Worm (Caenorhabditis elegans) whole organism, late embryonic: Measurements from ENCODE around the gene R03H10.6.
"Not testable (repeated sequence)": the region's sequence is repeated elsewhere in the genome, so short reads cannot be mapped to it uniquely, and the experiment has no call there.

Source experiments
- C38D4.7 ChIP-seq: fragments of 200-800 bp; sonication (Bioruptor generic); optimal IDR thresholded peaks from 2 replicates; lab custom pipeline; 2018; ENCODE audit warnings: mild to moderate bottlenecking, missing genetic modification characterization, moderate library complexity, missing compliant biosample characterization
- F13H6.1 ChIP-seq: sonication (generic microtip); optimal IDR thresholded peaks from 2 replicates; lab custom pipeline; 2016; ENCODE audit warnings: missing genetic modification characterization, missing compliant biosample characterization
- K02D7.2 ChIP-seq: sonication (generic microtip); optimal IDR thresholded peaks from 2 replicates; lab custom pipeline; 2017; ENCODE audit warnings: mild to moderate bottlenecking, missing genetic modification characterization, missing compliant biosample characterization
- K09A11.1 ChIP-seq: sonication (generic microtip); optimal IDR thresholded peaks from 2 replicates; lab custom pipeline; 2017; ENCODE audit warnings: antibody characterized with exemption, mild to moderate bottlenecking, missing genetic modification characterization, missing compliant biosample characterization; ENCODE audit not compliant: insufficient read depth
- Y22D7AL.16 ChIP-seq: sonication (generic microtip); optimal IDR thresholded peaks from 2 replicates; lab custom pipeline; 2016; ENCODE audit warnings: missing genetic modification characterization, missing compliant biosample characterization
- ceh-19 ChIP-seq: fragments of 200-800 bp; sonication (Bioruptor generic); optimal IDR thresholded peaks from 2 replicates; lab custom pipeline; 2018; ENCODE audit warnings: mild to moderate bottlenecking, missing genetic modification characterization, missing compliant biosample characterization
- ceh-2 ChIP-seq: sonication (generic microtip); optimal IDR thresholded peaks from 2 replicates; lab custom pipeline; 2016; ENCODE audit warnings: missing genotype, missing genetic modification characterization, missing compliant biosample characterization
- ceh-30 ChIP-seq: fragments of 150-350 bp; optimal IDR thresholded peaks from 2 replicates; lab custom pipeline; 2014; ENCODE audit warnings: missing biosample characterization, missing genetic modification characterization
- ceh-34 ChIP-seq: sonication (generic microtip); optimal IDR thresholded peaks from 2 replicates; lab custom pipeline; 2016; ENCODE audit warnings: mild to moderate bottlenecking, missing genetic modification characterization, missing compliant biosample characterization
- ceh-45 ChIP-seq: fragments of 200-800 bp; sonication (Bioruptor generic); IDR thresholded peaks from 2 replicates; pipeline ENCODE4 v1.3.6; 2022; ENCODE audit warnings: missing genetic modification reagents, missing genetic modification characterization, missing compliant biosample characterization
- ceh-48 ChIP-seq: sonication (generic microtip); optimal IDR thresholded peaks from 2 replicates; lab custom pipeline; 2016; ENCODE audit warnings: missing genetic modification characterization, inconsistent platforms, missing compliant biosample characterization
- ceh-9 ChIP-seq: sonication (generic microtip); optimal IDR thresholded peaks from 2 replicates; lab custom pipeline; 2016; ENCODE audit warnings: mild to moderate bottlenecking, missing genetic modification characterization, inconsistent platforms, missing compliant biosample characterization
- che-1 ChIP-seq: sonication (generic microtip); optimal IDR thresholded peaks from 2 replicates; lab custom pipeline; 2016; ENCODE audit warnings: mild to moderate bottlenecking, missing genetic modification characterization, missing compliant biosample characterization
- dve-1 ChIP-seq: sonication (generic microtip); optimal IDR thresholded peaks from 2 replicates; lab custom pipeline; 2017; ENCODE audit warnings: antibody characterized with exemption, mild to moderate bottlenecking, missing genetic modification characterization, missing compliant biosample characterization
- elt-2 ChIP-seq: sonication (generic microtip); optimal IDR thresholded peaks from 2 replicates; lab custom pipeline; 2016; ENCODE audit warnings: missing genetic modification reagents, missing genetic modification characterization, missing compliant biosample characterization
- elt-4 ChIP-seq: sonication (generic microtip); optimal IDR thresholded peaks from 2 replicates; lab custom pipeline; 2016; ENCODE audit warnings: missing genetic modification characterization, missing compliant biosample characterization
- gmeb-2 ChIP-seq: sonication (generic microtip); optimal IDR thresholded peaks from 2 replicates; lab custom pipeline; 2016; ENCODE audit warnings: missing genetic modification characterization, inconsistent platforms, missing compliant biosample characterization
- hlh-13 ChIP-seq: fragments of 200-800 bp; sonication (Bioruptor generic); optimal IDR thresholded peaks from 2 replicates; lab custom pipeline; 2018; ENCODE audit warnings: mild to moderate bottlenecking, missing genetic modification characterization, missing compliant biosample characterization
- hlh-15 ChIP-seq: sonication (generic microtip); optimal IDR thresholded peaks from 2 replicates; lab custom pipeline; 2016; ENCODE audit warnings: missing genetic modification characterization, missing compliant biosample characterization
- hlh-30 ChIP-seq: sonication (generic microtip); optimal IDR thresholded peaks from 2 replicates; lab custom pipeline; 2017; ENCODE audit warnings: antibody characterized with exemption, missing genetic modification characterization, missing compliant biosample characterization; ENCODE audit not compliant: insufficient read depth
- hlh-6 ChIP-seq: sonication (generic microtip); optimal IDR thresholded peaks from 2 replicates; lab custom pipeline; 2016; ENCODE audit warnings: missing genotype, missing genetic modification characterization, missing compliant biosample characterization
- hlh-8 ChIP-seq: sonication (generic microtip); optimal IDR thresholded peaks from 2 replicates; lab custom pipeline; 2016; ENCODE audit warnings: missing genotype, missing genetic modification characterization, missing compliant biosample characterization
- madf-2 ChIP-seq: sonication (generic microtip); optimal IDR thresholded peaks from 2 replicates; lab custom pipeline; 2017; ENCODE audit warnings: missing genetic modification characterization, missing compliant biosample characterization
- pag-3 ChIP-seq: sonication (generic microtip); optimal IDR thresholded peaks from 2 replicates; lab custom pipeline; 2016; ENCODE audit warnings: missing compliant biosample characterization, missing genetic modification characterization, borderline replicate concordance
- pqm-1 ChIP-seq: sonication (generic microtip); optimal IDR thresholded peaks from 2 replicates; lab custom pipeline; 2016; ENCODE audit warnings: missing genetic modification characterization, missing compliant biosample characterization
- ref-2 ChIP-seq: sonication (generic microtip); optimal IDR thresholded peaks from 2 replicates; lab custom pipeline; 2016; ENCODE audit warnings: missing genetic modification characterization, missing compliant biosample characterization
- sdc-2 ChIP-seq: sonication (generic microtip); optimal IDR thresholded peaks from 2 replicates; lab custom pipeline; 2016; ENCODE audit warnings: missing genotype, missing genetic modification characterization, missing compliant biosample characterization
- sox-2 ChIP-seq: fragments of 200-800 bp; sonication (Bioruptor generic); IDR thresholded peaks from 2 replicates; pipeline ENCODE4 v1.3.6; 2022; ENCODE audit warnings: missing genetic modification reagents, missing genetic modification characterization, missing compliant biosample characterization
- syd-9 ChIP-seq: sonication (generic microtip); optimal IDR thresholded peaks from 2 replicates; lab custom pipeline; 2016; ENCODE audit warnings: mild to moderate bottlenecking, missing genetic modification characterization, moderate library complexity, missing compliant biosample characterization
- tbx-2 ChIP-seq: sonication (generic microtip); optimal IDR thresholded peaks from 2 replicates; lab custom pipeline; 2016; ENCODE audit warnings: missing genetic modification characterization, missing compliant biosample characterization
- ttx-3 ChIP-seq: sonication (generic microtip); optimal IDR thresholded peaks from 2 replicates; lab custom pipeline; 2016; ENCODE audit warnings: missing genetic modification reagents, missing genetic modification characterization, missing compliant biosample characterization
- unc-3 ChIP-seq, 2 experiments: fragments of 200-800 bp in 1 of 2; sonication (Bioruptor generic) in 1 of 2; sonication (generic microtip) in 1 of 2; conservative IDR thresholded peaks in 1 of 2; optimal IDR thresholded peaks in 1 of 2; 2 replicates each; pipeline versions ENCODE4 v1.3.6 to Lab custom; 2016 to 2022; ENCODE audit warnings: missing compliant biosample characterization in 2 of 2, missing genetic modification characterization in 2 of 2, missing genetic modification reagents in 1 of 2
- unc-55 ChIP-seq: sonication (generic microtip); optimal IDR thresholded peaks from 2 replicates; lab custom pipeline; 2017; ENCODE audit warnings: missing biosample characterization, missing genetic modification reagents, missing genetic modification characterization
- unc-86 ChIP-seq: sonication (generic microtip); optimal IDR thresholded peaks from 2 replicates; lab custom pipeline; 2016; ENCODE audit warnings: missing genetic modification characterization, missing compliant biosample characterization
- zip-5 ChIP-seq: sonication (generic microtip); optimal IDR thresholded peaks from 2 replicates; lab custom pipeline; 2016; ENCODE audit warnings: missing genetic modification characterization, missing compliant biosample characterization

The R03H10.6 gene

DNA sequence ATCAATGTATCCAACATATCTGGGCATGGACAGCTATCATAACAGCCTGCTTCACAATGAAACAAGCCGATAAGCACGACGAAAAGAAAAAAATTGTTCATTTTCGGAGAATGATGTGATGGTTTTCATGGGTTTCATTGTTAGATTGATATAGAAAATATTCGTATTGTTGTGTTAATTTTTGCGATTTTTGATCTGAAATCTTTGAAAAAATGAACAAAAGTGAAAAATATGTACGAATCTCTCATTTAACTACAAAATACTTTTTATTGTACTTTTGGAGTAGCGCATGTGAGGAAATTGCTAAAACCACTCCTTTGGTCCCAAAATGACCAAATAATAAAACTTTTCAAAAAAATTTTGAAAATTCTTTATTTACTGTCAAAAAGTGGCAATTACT is 2.8 kb downstream of the R03H10.6 start, which contains the start of gene R03H10.5:
Gene R03H10.5, minus strand, starts transcription at position 101 of the 400 bp plus-strand sequence.
- TF ChIP-seq unc-55 (GFP tag; lab: Kevin White, UChicago) (no peak), pag-3 (tag; lab: Kevin White, UChicago) (no peak), gmeb-2 (no peak), Y22D7AL.16 (no peak), F13H6.1 (tag; lab: Kevin White, UChicago) (no peak)

DNA sequence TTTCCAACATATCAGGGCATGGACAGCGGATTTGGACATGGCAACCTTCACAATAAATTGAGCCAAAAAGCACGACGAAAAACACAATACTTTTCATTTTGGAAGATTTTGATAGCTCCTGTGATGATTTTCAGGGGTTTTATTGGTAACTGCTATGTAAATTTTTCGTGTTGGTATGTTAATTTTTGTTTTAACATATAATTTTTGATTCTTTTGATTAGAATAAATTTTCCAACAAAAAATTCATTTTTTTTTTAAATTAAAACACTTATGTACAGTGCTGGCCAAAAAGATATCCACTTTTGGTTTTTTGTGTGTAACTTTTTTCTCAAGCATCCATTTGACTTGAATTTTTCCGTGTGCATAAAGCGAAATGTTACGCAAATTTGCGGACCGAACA is 4.9 kb downstream of the R03H10.6 start, which contains the start of gene R03H10.4:
Gene R03H10.4, minus strand, starts transcription at position 101 of the 400 bp plus-strand sequence.
- TF ChIP-seq C38D4.7 (GFP tag; lab: Kevin White, UChicago); zip-5 (tag; lab: Kevin White, UChicago); hlh-6 (tag; lab: Kevin White, UChicago): not testable (repeated sequence)

DNA sequence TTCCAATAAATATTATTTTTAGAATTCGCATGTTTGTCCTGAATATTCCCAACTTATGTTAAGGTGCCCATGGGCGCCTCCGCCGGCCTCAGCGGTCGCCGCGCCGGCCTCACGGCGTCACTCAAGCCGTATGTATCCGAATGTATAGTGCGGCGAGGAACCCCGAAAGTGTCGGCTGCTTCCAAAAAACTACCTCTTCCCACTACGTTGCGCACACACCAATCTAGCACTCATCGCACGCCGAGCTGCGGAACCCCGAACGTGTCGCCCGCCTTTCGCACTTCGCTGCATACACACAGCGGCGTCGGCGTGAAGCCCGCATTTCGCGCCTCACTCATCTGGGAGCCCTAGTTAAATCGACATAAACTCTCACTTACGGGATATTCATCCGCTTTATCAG is 5.5 kb downstream of the R03H10.6 start:
- TF ChIP-seq K02D7.2 (tag; lab: Kevin White, UChicago) (no peak), ttx-3 (tag; lab: Kevin White, UChicago) (no peak), ceh-34 (tag; lab: Kevin White, UChicago) (no peak), ceh-9 (tag; lab: Kevin White, UChicago) (no peak), hlh-15 (no peak), unc-3 (GFP tag; conservative IDR thresholded peaks at IDR 0.05; lab: Robert Waterston, UW) (no peak), unc-3 (tag; optimal IDR thresholded peaks at IDR 0.05; lab: Kevin White, UChicago) (no peak), hlh-30 (no peak), K09A11.1 (tag; lab: Kevin White, UChicago) (no peak), ceh-30 (no peak), hlh-8 (no peak), ceh-2 (no peak), unc-55 (GFP tag; lab: Kevin White, UChicago) (no peak)
- TF ChIP-seq, all 69 proteins: peak for 0

DNA sequence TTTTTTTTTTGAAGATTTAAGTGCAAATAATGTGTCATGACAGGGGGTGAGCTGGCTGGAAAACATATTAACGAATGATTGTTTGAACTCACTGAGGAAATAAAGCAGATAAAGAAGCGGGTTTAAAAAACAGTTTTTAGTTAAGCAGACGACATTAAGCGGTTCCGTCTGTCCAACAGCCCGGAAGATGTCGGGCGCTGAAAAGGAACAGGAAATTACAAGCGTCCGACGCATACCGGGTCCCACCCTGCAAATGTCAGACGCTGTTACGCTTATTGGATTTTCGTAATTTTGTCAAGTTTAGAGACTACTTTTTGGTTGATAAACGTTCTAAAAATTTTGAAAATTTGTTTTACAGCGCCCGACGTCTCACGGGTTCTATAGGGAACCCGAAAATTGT is 13.7 kb downstream of the R03H10.6 start:
- TF ChIP-seq pqm-1 (tag; lab: Kevin White, UChicago): no peak
- no peak for TF ChIP-seq ttx-3 (tag; lab: Kevin White, UChicago)
- no peak for TF ChIP-seq gmeb-2
- TF ChIP-seq elt-2 (tag; lab: Kevin White, UChicago): no peak
- no peak for TF ChIP-seq dve-1 (tag; lab: Kevin White, UChicago)
- no peak for TF ChIP-seq K09A11.1 (tag; lab: Kevin White, UChicago)
- no peak for TF ChIP-seq ref-2 (tag; lab: Kevin White, UChicago)
- TF ChIP-seq ceh-48 (tag; lab: Kevin White, UChicago): no peak
- TF ChIP-seq che-1 (tag; lab: Kevin White, UChicago): no peak
- TF ChIP-seq hlh-13 (GFP tag; lab: Kevin White, UChicago): no peak
- TF ChIP-seq syd-9: no peak
- no peak for TF ChIP-seq ceh-45 (GFP tag; lab: Robert Waterston, UW)
- no peak for TF ChIP-seq sox-2 (GFP tag; lab: Robert Waterston, UW)
- TF ChIP-seq madf-2 (tag; lab: Kevin White, UChicago): no peak
- no peak for TF ChIP-seq ceh-19 (GFP tag; lab: Kevin White, UChicago)
- no peak for TF ChIP-seq pag-3 (tag; lab: Kevin White, UChicago)
- no peak for TF ChIP-seq F13H6.1 (tag; lab: Kevin White, UChicago)

DNA sequence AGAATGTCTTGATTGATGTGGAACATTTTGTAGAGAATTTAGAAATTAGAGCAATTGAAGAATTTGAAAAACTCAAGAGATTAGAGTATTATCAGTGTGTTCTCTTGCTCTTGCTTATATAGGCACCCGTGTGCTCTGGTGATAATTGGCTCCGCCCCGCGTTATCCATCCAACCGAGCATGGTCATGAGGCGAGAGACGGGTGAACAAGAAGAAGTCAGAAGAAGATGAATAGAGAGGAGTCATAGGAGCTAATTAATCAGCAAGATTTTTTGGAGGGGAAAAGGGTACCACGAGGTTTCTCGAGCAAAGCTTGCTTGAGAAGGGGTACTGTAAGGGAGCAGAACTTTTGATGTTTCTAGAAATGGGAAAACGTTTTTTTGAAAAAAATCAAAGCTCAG is 15.5 kb downstream of the R03H10.6 start:
- TF ChIP-seq tbx-2 (tag; lab: Kevin White, UChicago) (no peak), elt-4 (no peak), unc-86 (no peak), zip-5 (tag; lab: Kevin White, UChicago) (no peak), sdc-2 (tag; lab: Kevin White, UChicago) (no peak), hlh-13 (GFP tag; lab: Kevin White, UChicago) (no peak)
